Worm (Caenorhabditis elegans) whole organism, L1 larva: ENCODE measurements around the gene rol-8.

Experiments used
- alr-1 ChIP-seq: fragments of 200-800 bp; sonication (Bioruptor generic); optimal IDR thresholded peaks from 2 replicates; lab custom pipeline; 2018; ENCODE audit warnings: borderline replicate concordance, mild to moderate bottlenecking, missing genetic modification characterization, missing compliant biosample characterization
- blmp-1 ChIP-seq: fragments of 150-350 bp; optimal IDR thresholded peaks from 2 replicates; lab custom pipeline; 2014; ENCODE audit warnings: missing biosample characterization, missing genetic modification characterization
- ceh-82 ChIP-seq, 3 experiments: fragments of 150-350 bp in 1 of 3; sonication (generic microtip) in 2 of 3; optimal IDR thresholded peaks; 2 replicates each; lab custom pipeline; 2014 to 2017; ENCODE audit warnings: missing biosample characterization in 3 of 3, missing genetic modification characterization in 3 of 3
- ceh-88 ChIP-seq: fragments of 200-800 bp; sonication (Bioruptor generic); IDR thresholded peaks from 2 replicates; pipeline ENCODE4 v1.3.6; 2022; ENCODE audit warnings: missing genetic modification characterization, missing compliant biosample characterization
- ceh-90 ChIP-seq: sonication (generic microtip); optimal IDR thresholded peaks from 2 replicates; lab custom pipeline; 2016; ENCODE audit warnings: missing genetic modification characterization, missing compliant biosample characterization
- ces-1 ChIP-seq: fragments of 150-350 bp; optimal IDR thresholded peaks from 2 replicates; lab custom pipeline; 2014; ENCODE audit warnings: missing biosample characterization, missing genetic modification reagents, missing genetic modification characterization
- dpl-1 ChIP-seq, 3 experiments: fragments of 150-350 bp in 2 of 3; sonication (generic microtip) in 1 of 3; optimal IDR thresholded peaks; 2 replicates each; lab custom pipeline; 2014 to 2017; ENCODE audit warnings: missing biosample characterization in 3 of 3, missing genetic modification characterization in 3 of 3, missing genetic modification reagents in 3 of 3
- egl-13 ChIP-seq: sonication (generic microtip); optimal IDR thresholded peaks from 2 replicates; lab custom pipeline; 2016; ENCODE audit warnings: missing genotype, missing genetic modification reagents, missing genetic modification characterization, missing compliant biosample characterization
- egl-27 ChIP-seq, 2 experiments: fragments of 150-350 bp in 1 of 2; sonication (generic microtip); optimal IDR thresholded peaks; 3 replicates each; lab custom pipeline; 2017 to 2018; ENCODE audit warnings: missing biosample characterization in 2 of 2, missing genetic modification characterization in 2 of 2, missing genetic modification reagents in 2 of 2
- elt-2 ChIP-seq: sonication (generic microtip); optimal IDR thresholded peaks from 2 replicates; lab custom pipeline; 2016; ENCODE audit warnings: missing genetic modification characterization, mild to moderate bottlenecking, inconsistent platforms, missing compliant biosample characterization, missing genetic modification reagents
- elt-3 ChIP-seq, 6 experiments: fragments of 150-350 bp in 1 of 6; sonication (generic microtip); optimal IDR thresholded peaks; 2 replicates each; lab custom pipeline; 2017 to 2018; ENCODE audit warnings: missing biosample characterization in 6 of 6, missing genetic modification characterization in 6 of 6, inconsistent platforms in 1 of 6
- fkh-10 ChIP-seq: sonication (generic microtip); optimal IDR thresholded peaks from 2 replicates; lab custom pipeline; 2017; ENCODE audit warnings: missing biosample characterization, missing genetic modification reagents, missing genetic modification characterization
- fkh-8 ChIP-seq: sonication (generic microtip); optimal IDR thresholded peaks from 2 replicates; lab custom pipeline; 2016; ENCODE audit warnings: mild to moderate bottlenecking, missing genetic modification characterization, missing compliant biosample characterization
- fos-1 ChIP-seq: fragments of 150-350 bp; optimal IDR thresholded peaks from 2 replicates; lab custom pipeline; 2014; ENCODE audit warnings: missing biosample characterization, missing genetic modification characterization
- grh-1 ChIP-seq: fragments of 200-800 bp; sonication (Bioruptor generic); IDR thresholded peaks from 2 replicates; pipeline ENCODE4 v1.3.6; 2022; ENCODE audit warnings: missing genetic modification reagents, missing genetic modification characterization, missing compliant biosample characterization
- hpl-2 ChIP-seq: fragments of 150-350 bp; optimal IDR thresholded peaks from 2 replicates; lab custom pipeline; 2014; ENCODE audit warnings: missing biosample characterization, missing genetic modification reagents, missing genetic modification characterization
- irx-1 ChIP-seq: sonication (generic microtip); optimal IDR thresholded peaks from 2 replicates; lab custom pipeline; 2016; ENCODE audit warnings: missing genetic modification characterization, missing compliant biosample characterization
- lin-14 ChIP-seq: fragments of 200-800 bp; sonication (Bioruptor generic); optimal IDR thresholded peaks from 2 replicates; lab custom pipeline; 2018; ENCODE audit warnings: mild to moderate bottlenecking, missing genetic modification characterization, moderate library complexity, missing compliant biosample characterization
- lin-39 ChIP-seq: fragments of 150-350 bp; optimal IDR thresholded peaks from 2 replicates; lab custom pipeline; 2014; ENCODE audit warnings: missing biosample characterization, missing genetic modification reagents, missing genetic modification characterization
- lsy-2 ChIP-seq, 2 experiments: fragments of 150-350 bp; optimal IDR thresholded peaks; 2 replicates each; lab custom pipeline; 2014; ENCODE audit warnings: missing biosample characterization in 2 of 2, missing genetic modification characterization in 2 of 2
- mef-2 ChIP-seq: fragments of 150-350 bp; optimal IDR thresholded peaks from 2 replicates; lab custom pipeline; 2014; ENCODE audit warnings: missing biosample characterization, missing genetic modification characterization
- nhr-11 ChIP-seq: fragments of 150-350 bp; optimal IDR thresholded peaks from 2 replicates; lab custom pipeline; 2014; ENCODE audit warnings: missing biosample characterization, missing genetic modification characterization
- nhr-12 ChIP-seq: sonication (generic microtip); optimal IDR thresholded peaks from 2 replicates; lab custom pipeline; 2017; ENCODE audit warnings: missing biosample characterization, missing genetic modification characterization
- nhr-76 ChIP-seq: sonication (generic microtip); optimal IDR thresholded peaks from 2 replicates; lab custom pipeline; 2017; ENCODE audit warnings: missing biosample characterization, missing genetic modification characterization
- nhr-84 ChIP-seq: sonication (generic microtip); optimal IDR thresholded peaks from 2 replicates; lab custom pipeline; 2017; ENCODE audit warnings: missing biosample characterization, missing genetic modification characterization
- nhr-85 ChIP-seq: sonication (generic microtip); peaks from one replicate; lab custom pipeline; 2016; ENCODE audit warnings: missing genetic modification characterization, inconsistent platforms, missing compliant biosample characterization
- pqm-1 ChIP-seq: sonication (generic microtip); optimal IDR thresholded peaks from 3 replicates; lab custom pipeline; 2017; ENCODE audit warnings: missing biosample characterization, missing genetic modification characterization
- skn-1 ChIP-seq: fragments of 150-350 bp; optimal IDR thresholded peaks from 2 replicates; lab custom pipeline; 2014; ENCODE audit warnings: missing biosample characterization, missing genetic modification characterization
- snpc-4 ChIP-seq: fragments of 150-350 bp; optimal IDR thresholded peaks from 2 replicates; lab custom pipeline; 2014; ENCODE audit warnings: missing biosample characterization, missing genetic modification characterization
- sox-4 ChIP-seq: sonication (generic microtip); optimal IDR thresholded peaks from 2 replicates; lab custom pipeline; 2016; ENCODE audit warnings: missing genetic modification characterization, missing compliant biosample characterization
- swsn-7 ChIP-seq: sonication (generic microtip); optimal IDR thresholded peaks from 2 replicates; lab custom pipeline; 2016; ENCODE audit warnings: missing genetic modification characterization, missing compliant biosample characterization
- zag-1 ChIP-seq: fragments of 150-350 bp; optimal IDR thresholded peaks from 2 replicates; lab custom pipeline; 2014; ENCODE audit warnings: missing biosample characterization, missing genetic modification characterization
- zip-4 ChIP-seq: fragments of 200-800 bp; sonication (Bioruptor generic); optimal IDR thresholded peaks from 2 replicates; lab custom pipeline; 2018; ENCODE audit warnings: mild to moderate bottlenecking, missing genetic modification characterization, moderate library complexity, missing compliant biosample characterization
- ztf-11 ChIP-seq, 2 experiments: sonication (generic microtip); optimal IDR thresholded peaks; 2 replicates each; lab custom pipeline; 2016 to 2017; ENCODE audit warnings: missing genetic modification characterization in 2 of 2, missing biosample characterization in 1 of 2, missing compliant biosample characterization in 1 of 2

The rol-8 gene

ce11 chrII:7554716-7555247, 10.9 kb downstream of the rol-8 start (continued):
- peak in 1 of 6 experiments; percentile 32 for TF ChIP-seq elt-3 (tag; optimal IDR thresholded peaks at IDR 0.05; lab: Kevin White, UChicago)
- TF ChIP-seq grh-1: no peak
- no peak for TF ChIP-seq swsn-7 (tag; lab: Kevin White, UChicago)
- TF ChIP-seq, all 84 proteins: peak for 15

- TF ChIP-seq lin-14 (GFP tag; lab: Kevin White, UChicago) (peak; percentile 0), dpl-1 (GFP tag; optimal IDR thresholded peaks at IDR 0.05; lab: Kevin White, UChicago) (no peak)
Observed at ce11 chrII:7555454-7555853, 11.5 kb downstream of the rol-8 start, which contains the start of gene ZK1290.14. ZK1290.14 (minus strand) TSS chrII:7555592.

ce11 chrII:7557981-7558380, 14.1 kb downstream of the rol-8 start:
- TF ChIP-seq elt-2 (tag; lab: Kevin White, UChicago) (no peak), lin-14 (GFP tag; lab: Kevin White, UChicago) (peak; percentile 10), blmp-1 (tag; lab: Kevin White, UChicago) (no peak), fkh-8 (tag; lab: Kevin White, UChicago) (no peak), nhr-76 (tag; lab: Kevin White, UChicago) (no peak)
- TF ChIP-seq, all 84 proteins: peak for 1

ce11 chrII:7558864-7559263, 15.0 kb downstream of the rol-8 start:
- TF ChIP-seq ceh-90 (tag; lab: Kevin White, UChicago) (no peak), lin-14 (GFP tag; lab: Kevin White, UChicago) (peak; percentile 43), fkh-10 (GFP tag; lab: Kevin White, UChicago) (peak; percentile 88)

- TF ChIP-seq lsy-2 (tag; optimal IDR thresholded peaks at IDR 0.05; lab: Kevin White, UChicago): no peak
- TF ChIP-seq, all 84 proteins: peak for 0
Observed at ce11 chrII:7560844-7561243, 16.9 kb downstream of the rol-8 start.

- TF ChIP-seq fos-1 (tag; lab: Kevin White, UChicago) (no peak), mef-2 (tag; lab: Kevin White, UChicago) (no peak), zip-4 (no peak), hpl-2 (GFP tag; lab: Kevin White, UChicago) (no peak), fkh-10 (GFP tag; lab: Kevin White, UChicago) (no peak), nhr-11 (tag; lab: Kevin White, UChicago) (no peak), sox-4 (tag; lab: Kevin White, UChicago) (no peak)
Observed at ce11 chrII:7561494-7561893, 17.6 kb downstream of the rol-8 start, which contains the start of the genes ZK1290.11 and ZK1290.1. ZK1290.11 (minus strand) TSS chrII:7561594. ZK1290.1 (plus strand) TSS chrII:7561764.

ce11 chrII:7562616-7563015, 18.7 kb downstream of the rol-8 start:
- peak; percentile 56 for TF ChIP-seq blmp-1 (tag; lab: Kevin White, UChicago)
- no peak for TF ChIP-seq egl-13
- TF ChIP-seq zip-4: no peak
- TF ChIP-seq irx-1 (tag; lab: Kevin White, UChicago): no peak

- TF ChIP-seq skn-1: no peak
Observed at ce11 chrII:7570305-7570704, 26.4 kb downstream of the rol-8 start, which contains the start of gene F35D2.3. F35D2.3 (plus strand) TSS chrII:7570605.

ce11 chrII:7570820-7571219, 26.9 kb downstream of the rol-8 start:
- TF ChIP-seq nhr-84 (tag; lab: Kevin White, UChicago) (no peak), lin-14 (GFP tag; lab: Kevin White, UChicago) (peak; percentile 8)

ce11 chrII:7574143-7574542, 30.2 kb downstream of the rol-8 start, which contains the start of gene F35D2.2:
F35D2.2 (plus strand) TSS chrII:7574443.
- TF ChIP-seq egl-27 (tag; optimal IDR thresholded peaks at IDR 0.05; lab: Kevin White, UChicago): no peak
- no peak for TF ChIP-seq nhr-85
- no peak for TF ChIP-seq alr-1 (tag; lab: Kevin White, UChicago)
- no peak for TF ChIP-seq ceh-88 (GFP tag; lab: Robert Waterston, UW)
- TF ChIP-seq nhr-12: no peak
- TF ChIP-seq ceh-82 (tag; optimal IDR thresholded peaks at IDR 0.05; lab: Kevin White, UChicago): no peak
- no peak for TF ChIP-seq ztf-11 (tag; optimal IDR thresholded peaks at IDR 0.05; lab: Kevin White, UChicago)
- TF ChIP-seq pqm-1 (tag; lab: Kevin White, UChicago): no peak
- TF ChIP-seq ces-1: no peak
- TF ChIP-seq hpl-2 (GFP tag; lab: Kevin White, UChicago): no peak
- no peak for TF ChIP-seq snpc-4 (tag; lab: Kevin White, UChicago)
- no peak for TF ChIP-seq lin-39 (tag; lab: Kevin White, UChicago)
- TF ChIP-seq zag-1: no peak
- TF ChIP-seq elt-2 (tag; lab: Kevin White, UChicago): no peak
